Fruit fly (Drosophila melanogaster) whole organism, embryonic: Measurements from ENCODE around the gene Invadolysin.
A peak's percentile ranks its signal among the peaks of the same experiment; 100 is the strongest.

Source experiments
- Atf3 ChIP-seq: fragments of 200-800 bp; sonication (Bioruptor generic); optimal IDR thresholded peaks from 3 replicates; lab custom pipeline; 2016; ENCODE audit warnings: missing biosample characterization, missing genetic modification characterization
- CG11456 ChIP-seq: fragments of 200-800 bp; sonication (Bioruptor generic); IDR thresholded peaks from 3 replicates; pipeline ENCODE4 v1.3.6; 2022; ENCODE audit warnings: missing biosample characterization, missing genetic modification characterization
- CG11723 ChIP-seq: fragments of 200-800 bp; sonication (Bioruptor generic); optimal IDR thresholded peaks from 2 replicates; lab custom pipeline; 2017; ENCODE audit warnings: missing biosample characterization, mild to moderate bottlenecking, missing genetic modification characterization
- CG12769 ChIP-seq: fragments of 200-800 bp; sonication (Bioruptor generic); optimal IDR thresholded peaks from 2 replicates; lab custom pipeline; 2019; ENCODE audit warnings: missing biosample characterization, mild to moderate bottlenecking, missing genetic modification characterization, moderate library complexity
- CG16813 ChIP-seq: fragments of 200-800 bp; sonication (Bioruptor generic); IDR thresholded peaks from 3 replicates; pipeline ENCODE4 v1.3.6; 2022; ENCODE audit warnings: missing biosample characterization, missing genetic modification characterization; ENCODE audit not compliant: partially characterized antibody
- CG17186 ChIP-seq: fragments of 200-800 bp; sonication (Bioruptor generic); optimal IDR thresholded peaks from 3 replicates; lab custom pipeline; 2017; ENCODE audit warnings: missing biosample characterization, missing genetic modification reagents, missing genetic modification characterization
- CG17361 ChIP-seq: fragments of 200-800 bp; sonication (Bioruptor generic); IDR thresholded peaks from 3 replicates; pipeline ENCODE4 v1.3.6; 2022; ENCODE audit warnings: missing biosample characterization, missing genetic modification characterization
- CG1792 ChIP-seq: fragments of 200-800 bp; sonication (Bioruptor generic); optimal IDR thresholded peaks from 2 replicates; lab custom pipeline; 2016; ENCODE audit warnings: missing biosample characterization, missing genetic modification characterization
- CG30431 ChIP-seq: fragments of 200-800 bp; sonication (Bioruptor generic); optimal IDR thresholded peaks from 2 replicates; lab custom pipeline; 2017; ENCODE audit warnings: missing biosample characterization, missing genetic modification characterization
- CG4707 ChIP-seq: fragments of 200-800 bp; sonication (Bioruptor generic); optimal IDR thresholded peaks from 2 replicates; lab custom pipeline; 2018; ENCODE audit warnings: missing biosample characterization, mild to moderate bottlenecking, missing genetic modification characterization, moderate library complexity
- CG4730 ChIP-seq: fragments of 200-800 bp; sonication (Bioruptor generic); IDR thresholded peaks from 2 replicates; pipeline ENCODE4 v1.3.6; 2022; ENCODE audit warnings: missing biosample characterization, missing genetic modification characterization
- CG5953 ChIP-seq: fragments of 200-800 bp; sonication (Bioruptor generic); IDR thresholded peaks from 2 replicates; pipeline ENCODE4 v1.3.6; 2022; ENCODE audit warnings: missing biosample characterization, missing genetic modification characterization
- CG6813 ChIP-seq: fragments of 200-800 bp; sonication (Bioruptor generic); optimal IDR thresholded peaks from 2 replicates; lab custom pipeline; 2017; ENCODE audit warnings: missing biosample characterization, missing genetic modification characterization, mild to moderate bottlenecking, moderate library complexity, missing genetic modification reagents
- CG7987 ChIP-seq: fragments of 200-800 bp; sonication (Bioruptor generic); optimal IDR thresholded peaks from 2 replicates; lab custom pipeline; 2018; ENCODE audit warnings: missing biosample characterization, mild to moderate bottlenecking, missing genetic modification characterization, moderate library complexity
- CG9932 ChIP-seq: fragments of 200-800 bp; sonication (Bioruptor generic); IDR thresholded peaks from 2 replicates; pipeline ENCODE4 v1.3.6; 2022; ENCODE audit warnings: missing biosample characterization, missing genetic modification characterization
- Deaf1 ChIP-seq: fragments of 200-800 bp; optimal IDR thresholded peaks from 3 replicates; lab custom pipeline; 2019; ENCODE audit warnings: missing biosample characterization, mild to moderate bottlenecking, missing genetic modification characterization, moderate library complexity
- Dip2 ChIP-seq: fragments of 200-800 bp; sonication (Bioruptor generic); IDR thresholded peaks from 2 replicates; pipeline ENCODE4 v1.3.6; 2022; ENCODE audit warnings: missing biosample characterization, missing genetic modification characterization
- Drgx ChIP-seq: fragments of 200-800 bp; sonication (Bioruptor generic); IDR thresholded peaks from 2 replicates; pipeline ENCODE4 v1.3.6; 2022; ENCODE audit warnings: missing biosample characterization, missing genetic modification characterization
- Hey ChIP-seq: fragments of 200-800 bp; sonication (Bioruptor generic); optimal IDR thresholded peaks from 3 replicates; lab custom pipeline; 2018; ENCODE audit warnings: missing biosample characterization, mild to moderate bottlenecking, missing genetic modification characterization
- HmgZ ChIP-seq: fragments of 200-800 bp; sonication (Bioruptor generic); optimal IDR thresholded peaks from 2 replicates; lab custom pipeline; 2018; ENCODE audit warnings: missing biosample characterization, mild to moderate bottlenecking, missing genetic modification characterization
- Hr3 ChIP-seq: fragments of 200-800 bp; sonication (Bioruptor generic); optimal IDR thresholded peaks from 3 replicates; lab custom pipeline; 2016; ENCODE audit warnings: missing biosample characterization, missing genetic modification characterization
- Hr51 ChIP-seq, 2 experiments: fragments of 200-800 bp; sonication (Bioruptor generic); optimal IDR thresholded peaks; 2 replicates in 1 of 2; 3 replicates in 1 of 2; lab custom pipeline; 2016 to 2018; ENCODE audit warnings: missing biosample characterization in 2 of 2, missing genetic modification characterization in 2 of 2, mild to moderate bottlenecking in 1 of 2, moderate library complexity in 1 of 2
- Lhr ChIP-seq: fragments of 200-800 bp; sonication (Bioruptor generic); optimal IDR thresholded peaks from 3 replicates; lab custom pipeline; 2017; ENCODE audit warnings: mild to moderate bottlenecking, missing biosample characterization, missing genetic modification reagents, missing genetic modification characterization
- Lpt ChIP-seq: fragments of >200 bp; optimal IDR thresholded peaks from 2 replicates; lab custom pipeline; 2018; ENCODE audit warnings: missing biosample characterization, missing genetic modification characterization
- Mad ChIP-seq: fragments of 200-800 bp; sonication (Bioruptor generic); optimal IDR thresholded peaks from 2 replicates; lab custom pipeline; 2016; ENCODE audit warnings: missing biosample characterization, missing genetic modification characterization
- NK7.1 ChIP-seq: fragments of 200-800 bp; sonication (Bioruptor generic); optimal IDR thresholded peaks from 3 replicates; lab custom pipeline; 2016; ENCODE audit warnings: missing biosample characterization, missing genetic modification characterization
- Optix ChIP-seq: fragments of 200-800 bp; sonication (Bioruptor generic); IDR thresholded peaks from 3 replicates; pipeline ENCODE4 v1.3.6; 2022; ENCODE audit warnings: missing biosample characterization, missing genetic modification characterization
- Rfx ChIP-seq: fragments of 200-800 bp; sonication (Bioruptor generic); IDR thresholded peaks from 2 replicates; pipeline ENCODE4 v1.3.6; 2022; ENCODE audit warnings: missing biosample characterization, missing genetic modification characterization
- Spps ChIP-seq: fragments of 200-800 bp; sonication (Bioruptor generic); optimal IDR thresholded peaks from 2 replicates; lab custom pipeline; 2018; ENCODE audit warnings: missing biosample characterization, mild to moderate bottlenecking, missing genetic modification characterization
- Sry-β ChIP-seq: fragments of 200-800 bp; sonication (Bioruptor generic); optimal IDR thresholded peaks from 2 replicates; lab custom pipeline; 2018; ENCODE audit warnings: missing biosample characterization, mild to moderate bottlenecking, missing genetic modification characterization, moderate library complexity
- Taf1 ChIP-seq: fragments of 200-800 bp; sonication (Bioruptor generic); IDR thresholded peaks from 2 replicates; pipeline ENCODE4 v1.3.6; 2022; ENCODE audit warnings: missing biosample characterization, missing genetic modification characterization
- Vsx1 ChIP-seq: fragments of 200-800 bp; sonication (Bioruptor generic); optimal IDR thresholded peaks from 2 replicates; lab custom pipeline; 2017; ENCODE audit warnings: missing biosample characterization, mild to moderate bottlenecking, missing genetic modification characterization, missing genetic modification reagents
- ab ChIP-seq: fragments of 200-800 bp; sonication (Bioruptor generic); optimal IDR thresholded peaks from 2 replicates; lab custom pipeline; 2016; ENCODE audit warnings: missing biosample characterization, missing genetic modification characterization
- abd-A ChIP-seq: fragments of 200-800 bp; sonication (Bioruptor generic); optimal IDR thresholded peaks from 3 replicates; lab custom pipeline; 2019; ENCODE audit warnings: missing biosample characterization, mild to moderate bottlenecking, missing genetic modification characterization, moderate library complexity
- ase ChIP-seq: fragments of 200-800 bp; sonication (Bioruptor generic); IDR thresholded peaks from 3 replicates; pipeline ENCODE4 v1.3.6; 2022; ENCODE audit warnings: missing biosample characterization, missing genetic modification characterization
- cas ChIP-seq: fragments of 200-800 bp; sonication (Bioruptor generic); IDR thresholded peaks from 2 replicates; pipeline ENCODE4 v1.3.6; 2022; ENCODE audit warnings: missing biosample characterization, missing genetic modification characterization
- caup ChIP-seq: fragments of 200-800 bp; sonication (Bioruptor generic); optimal IDR thresholded peaks from 3 replicates; lab custom pipeline; 2017; ENCODE audit warnings: missing biosample characterization, mild to moderate bottlenecking, missing genetic modification characterization, moderate library complexity; ENCODE audit not compliant: severe bottlenecking
- chn ChIP-seq: fragments of 200-800 bp; sonication (Bioruptor generic); optimal IDR thresholded peaks from 2 replicates; lab custom pipeline; 2016; ENCODE audit warnings: missing biosample characterization, missing genetic modification characterization
- dpn ChIP-seq, 2 experiments: fragments of 200-800 bp; sonication (Bioruptor generic); optimal IDR thresholded peaks; 3 replicates each; lab custom pipeline; 2016; ENCODE audit warnings: missing biosample characterization in 2 of 2, missing genetic modification characterization in 2 of 2
- exex ChIP-seq: fragments of 200-800 bp; sonication (Bioruptor generic); optimal IDR thresholded peaks from 4 replicates; lab custom pipeline; 2018; ENCODE audit warnings: missing biosample characterization, mild to moderate bottlenecking, missing genetic modification characterization, moderate library complexity
- eyg ChIP-seq: fragments of 200-800 bp; sonication (Bioruptor generic); optimal IDR thresholded peaks from 3 replicates; lab custom pipeline; 2016; ENCODE audit warnings: missing biosample characterization, missing genetic modification characterization
- fd96Cb ChIP-seq: fragments of 200-800 bp; sonication (Bioruptor generic); optimal IDR thresholded peaks from 2 replicates; lab custom pipeline; 2018; ENCODE audit warnings: missing biosample characterization, mild to moderate bottlenecking, missing genetic modification characterization, moderate library complexity
- gce ChIP-seq: fragments of 200-800 bp; sonication (Bioruptor generic); IDR thresholded peaks from 3 replicates; pipeline ENCODE4 v1.3.6; 2022; ENCODE audit warnings: missing biosample characterization, missing genetic modification characterization
- gt ChIP-seq: fragments of 200-800 bp; sonication (Bioruptor generic); IDR thresholded peaks from 2 replicates; pipeline ENCODE4 v1.3.6; 2022; ENCODE audit warnings: missing biosample characterization, missing genetic modification characterization
- kay ChIP-seq: fragments of 200-800 bp; sonication (Bioruptor generic); optimal IDR thresholded peaks from 2 replicates; lab custom pipeline; 2016; ENCODE audit warnings: missing biosample characterization, missing genetic modification characterization
- lilli ChIP-seq: fragments of 200-800 bp; sonication (Bioruptor generic); optimal IDR thresholded peaks from 3 replicates; lab custom pipeline; 2016; ENCODE audit warnings: missing biosample characterization, missing genetic modification characterization
- mam ChIP-seq: fragments of 200-800 bp; sonication (Bioruptor generic); optimal IDR thresholded peaks from 3 replicates; lab custom pipeline; 2016; ENCODE audit warnings: missing biosample characterization, missing genetic modification characterization
- sd ChIP-seq: fragments of 200-800 bp; sonication (Bioruptor generic); optimal IDR thresholded peaks from 3 replicates; lab custom pipeline; 2018; ENCODE audit warnings: missing biosample characterization, mild to moderate bottlenecking, missing genetic modification characterization, moderate library complexity
- tio ChIP-seq: fragments of 200-800 bp; sonication (Bioruptor generic); optimal IDR thresholded peaks from 2 replicates; lab custom pipeline; 2017; ENCODE audit warnings: missing biosample characterization, missing genetic modification characterization, inconsistent platforms
- tx ChIP-seq: fragments of 200-800 bp; sonication (Bioruptor generic); optimal IDR thresholded peaks from 2 replicates; lab custom pipeline; 2016; ENCODE audit warnings: missing biosample characterization, missing genetic modification characterization
- wek ChIP-seq: fragments of 200-800 bp; sonication (Bioruptor generic); optimal IDR thresholded peaks from 3 replicates; lab custom pipeline; 2018; ENCODE audit warnings: missing biosample characterization, mild to moderate bottlenecking, missing genetic modification characterization, moderate library complexity

The Invadolysin gene

dm6 chr3R:10150555-10150954, 6.1 kb downstream of the Invadolysin start (continued):
- no peak for TF ChIP-seq CG6813 (GFP tag; lab: Kevin White, UChicago)
- TF ChIP-seq tio = no peak
- no peak for TF ChIP-seq HmgZ
- TF ChIP-seq Drgx (GFP tag; lab: Robert Waterston, UW) = 0 out of 2 replicates have a peak, but pooled peaks have one; percentile 7
- 0 out of 3 replicates have a peak, but pooled peaks have one; percentile 10 for TF ChIP-seq ase (GFP tag; lab: Robert Waterston, UW)
- TF ChIP-seq Deaf1 = no peak
- peak; percentile 14 for TF ChIP-seq CG11723
- TF ChIP-seq CG1792 (GFP tag; lab: Kevin White, UChicago) = peak; percentile 30
- 0 out of 2 replicates have a peak, but pooled peaks have one; percentile 53 for TF ChIP-seq CG5953 (GFP tag; lab: Robert Waterston, UW)
- no peak for TF ChIP-seq CG12769 (tag; lab: Kevin White, UChicago)
- no peak for TF ChIP-seq CG30431 (GFP tag; lab: Kevin White, UChicago)
- TF ChIP-seq NK7.1 = no peak
- no peak for TF ChIP-seq ab (GFP tag; lab: Kevin White, UChicago)
- TF ChIP-seq Hr51 (GFP tag; optimal IDR thresholded peaks at IDR 0.05; lab: Kevin White, UChicago) = no peak
- no peak for TF ChIP-seq CG7987 (GFP tag; lab: Kevin White, UChicago)
- no peak for TF ChIP-seq cas (GFP tag; lab: Robert Waterston, UW)
- TF ChIP-seq chn = no peak
- no peak for TF ChIP-seq Hey (tag; lab: Kevin White, UChicago)
- TF ChIP-seq caup (GFP tag; lab: Kevin White, UChicago) = no peak
- no peak for TF ChIP-seq mam (GFP tag; lab: Kevin White, UChicago)
- TF ChIP-seq gt (GFP tag; lab: Robert Waterston, UW) = no peak
- no peak for TF ChIP-seq CG11456
- TF ChIP-seq CG4730 = no peak
- no peak for TF ChIP-seq CG9932 (GFP tag; lab: Robert Waterston, UW)
- TF ChIP-seq exex = no peak
- no peak for TF ChIP-seq kay (GFP tag; lab: Kevin White, UChicago)
- no peak for TF ChIP-seq Dip2
- TF ChIP-seq dpn (GFP tag; optimal IDR thresholded peaks at IDR 0.05; lab: Kevin White, UChicago) = no peak
- peak; percentile 53; the same call in 1 of the 3 replicates for TF ChIP-seq gce
- no peak for TF ChIP-seq Taf1 (GFP tag; lab: Robert Waterston, UW)
- TF ChIP-seq CG17361 = no peak
- TF ChIP-seq Optix (GFP tag; lab: Robert Waterston, UW) = peak; percentile 37; the same call in 1 of the 3 replicates
- no peak for TF ChIP-seq CG16813 (GFP tag; lab: Robert Waterston, UW)
- no peak for TF ChIP-seq Mad (GFP tag; lab: Kevin White, UChicago)
- no peak for TF ChIP-seq Spps (tag; lab: Kevin White, UChicago)
- peak; percentile 14 for TF ChIP-seq CG4707 (GFP tag; lab: Kevin White, UChicago)
- TF ChIP-seq eyg (GFP tag; lab: Kevin White, UChicago) = no peak
- no peak for TF ChIP-seq lilli (GFP tag; lab: Kevin White, UChicago)
- no peak for TF ChIP-seq Lhr (GFP tag; lab: Kevin White, UChicago)
- TF ChIP-seq Vsx1 = peak; percentile 44
- no peak for TF ChIP-seq abd-A (tag; lab: Kevin White, UChicago)
- no peak for TF ChIP-seq sd (tag; lab: Kevin White, UChicago)
- no peak for TF ChIP-seq tx (GFP tag; lab: Kevin White, UChicago)
- no peak for TF ChIP-seq fd96Cb (tag; lab: Kevin White, UChicago)
- TF ChIP-seq Atf3 = no peak
- no peak for TF ChIP-seq Sry-β (GFP tag; lab: Kevin White, UChicago)
- TF ChIP-seq Rfx (GFP tag; lab: Robert Waterston, UW) = no peak
- TF ChIP-seq Lpt = no peak
- TF ChIP-seq CG17186 (GFP tag; lab: Kevin White, UChicago) = no peak
- no peak for TF ChIP-seq Hr3 (GFP tag; lab: Kevin White, UChicago)
- TF ChIP-seq wek (GFP tag; lab: Kevin White, UChicago) = peak; percentile 49
